Fruit fly (Drosophila melanogaster): Measurements from ENCODE around the gene MICU3.

Gene MICU3

DNA sequence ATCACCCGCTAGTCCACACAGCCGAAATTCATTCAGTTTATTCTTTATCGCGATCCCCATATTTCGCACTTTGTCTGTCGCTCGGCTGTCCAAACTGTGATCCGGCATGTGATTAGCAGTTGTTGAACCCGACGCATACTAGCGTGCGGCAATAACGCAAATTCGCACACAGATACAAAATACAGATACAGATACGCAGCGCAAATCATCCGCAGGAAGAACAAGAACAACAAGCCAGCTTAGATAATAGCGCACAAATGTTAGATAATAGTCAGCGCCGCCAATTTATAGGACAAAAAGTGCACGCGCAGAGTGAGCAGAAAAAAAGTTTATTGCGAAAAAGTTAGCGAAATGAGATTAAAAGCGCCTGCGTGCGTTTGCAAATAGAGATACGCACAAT, 12.1 kb upstream of the MICU3 start:
- TF ChIP-seq CG17806 (tag; optimal IDR thresholded peaks at IDR 0.05) (no peak), Ets98B (GFP tag; IDR thresholded peaks at IDR 0.05) (no peak), CG13204 (GFP tag; optimal IDR thresholded peaks at IDR 0.05) (no peak), CG10348 (GFP tag; IDR thresholded peaks at IDR 0.05) (no peak), Pif1A (GFP tag; optimal IDR thresholded peaks at IDR 0.05) (no peak), fd96Ca (GFP tag; IDR thresholded peaks at IDR 0.05) (no peak), CG4496 (GFP tag; IDR thresholded peaks at IDR 0.05) (no peak)

DNA sequence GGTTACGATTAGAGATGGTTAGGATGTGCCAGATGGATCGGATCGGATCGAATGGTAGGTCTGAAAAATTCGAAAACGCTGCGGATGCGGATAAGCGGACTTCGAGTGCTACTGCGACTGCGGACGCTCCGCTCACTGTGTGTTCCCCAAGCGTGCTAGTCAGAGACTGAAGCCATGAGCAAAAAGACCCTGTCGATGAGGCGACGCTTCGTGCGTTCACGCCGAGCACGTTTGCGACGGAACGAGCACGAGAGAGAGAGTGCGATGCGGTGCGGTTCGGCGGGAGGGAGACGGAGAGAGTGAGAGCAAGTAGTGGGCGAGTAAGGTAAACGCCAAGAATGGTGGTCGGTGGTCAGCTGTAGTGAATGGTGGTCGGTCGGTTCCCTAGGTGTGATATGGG, 10.4 kb upstream of the MICU3 start, which contains the start of gene bnl:
Gene bnl, minus strand, starts transcription at position 131 of the 400 bp plus-strand sequence.
- TF ChIP-seq CG13204 (GFP tag; optimal IDR thresholded peaks at IDR 0.05) (no peak), CG9948 (tag; optimal IDR thresholded peaks at IDR 0.05) (no peak), D1 (tag; optimal IDR thresholded peaks at IDR 0.05) (no peak), Pif1A (GFP tag; optimal IDR thresholded peaks at IDR 0.05) (peak; percentile 56), CG10348 (GFP tag; IDR thresholded peaks at IDR 0.05) (no peak), CG8301 (tag; optimal IDR thresholded peaks at IDR 0.05) (peak; percentile 28), rn (GFP tag; IDR thresholded peaks at IDR 0.05) (no peak), Snoo (tag; optimal IDR thresholded peaks at IDR 0.05) (peak; percentile 13), Pif1B (GFP tag; optimal IDR thresholded peaks at IDR 0.05) (peak; percentile 67), CG15710 (tag; optimal IDR thresholded peaks at IDR 0.05) (no peak), CG34367 (tag; optimal IDR thresholded peaks at IDR 0.05) (peak; percentile 18), gl (tag; optimal IDR thresholded peaks at IDR 0.05) (no peak), fd96Ca (GFP tag; IDR thresholded peaks at IDR 0.05) (no peak; the same call in 2 of the 3 replicates), CG14655 (GFP tag; optimal IDR thresholded peaks at IDR 0.05) (peak; percentile 36), CG4496 (GFP tag; IDR thresholded peaks at IDR 0.05) (peak; percentile 84), CG12605 (GFP tag; IDR thresholded peaks at IDR 0.05) (peak; percentile 80), CG17806 (tag; optimal IDR thresholded peaks at IDR 0.05) (no peak), EcR (GFP tag; optimal IDR thresholded peaks at IDR 0.05) (no peak), CG8159 (tag; optimal IDR thresholded peaks at IDR 0.05) (no peak), Ets98B (GFP tag; IDR thresholded peaks at IDR 0.05) (peak; percentile 75), CG32121 (GFP tag; IDR thresholded peaks at IDR 0.05) (peak; percentile 75)

DNA sequence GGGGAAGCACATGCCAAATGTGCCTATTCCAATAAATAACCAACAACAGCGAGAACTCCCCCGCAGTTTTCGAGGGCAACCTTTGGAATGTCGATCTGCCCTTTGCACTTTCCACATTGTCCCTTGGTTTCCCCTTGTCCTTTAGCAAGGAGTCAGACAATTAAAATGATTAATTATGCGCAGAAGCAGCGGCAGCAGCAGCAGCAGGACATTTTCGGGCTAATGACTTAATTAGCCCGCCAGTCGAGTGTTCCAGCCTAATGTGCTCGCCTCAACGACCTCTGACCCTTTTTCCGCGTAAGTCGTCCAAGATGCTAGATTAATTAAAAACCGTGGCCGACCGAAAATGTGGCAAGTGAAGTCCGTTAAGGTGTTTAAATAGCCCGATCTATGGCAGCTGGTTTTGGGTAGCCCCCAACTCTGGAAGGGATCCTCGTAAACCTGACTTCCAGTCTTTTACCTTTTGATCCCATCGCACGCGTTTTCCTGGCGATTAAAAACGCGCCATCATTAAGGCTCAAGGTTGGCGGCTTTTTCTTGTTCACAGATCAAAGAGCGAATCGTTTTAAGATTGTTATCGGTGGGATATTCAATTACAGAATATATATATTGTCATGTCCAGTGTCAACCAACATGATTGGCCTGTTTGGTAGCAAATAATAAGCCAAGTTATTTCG, 8.0 kb upstream of the MICU3 start:
- no peak for TF ChIP-seq fd96Ca (GFP tag; IDR thresholded peaks at IDR 0.05)
- no peak for TF ChIP-seq CG14655 (GFP tag; optimal IDR thresholded peaks at IDR 0.05)
- TF ChIP-seq CG32121 (GFP tag; IDR thresholded peaks at IDR 0.05), result no peak
- TF ChIP-seq CG12605 (GFP tag; IDR thresholded peaks at IDR 0.05), result no peak
- TF ChIP-seq gl (tag; optimal IDR thresholded peaks at IDR 0.05), result no peak
- TF ChIP-seq CG17806 (tag; optimal IDR thresholded peaks at IDR 0.05), result no peak
- no peak for TF ChIP-seq Ets98B (GFP tag; IDR thresholded peaks at IDR 0.05)

DNA sequence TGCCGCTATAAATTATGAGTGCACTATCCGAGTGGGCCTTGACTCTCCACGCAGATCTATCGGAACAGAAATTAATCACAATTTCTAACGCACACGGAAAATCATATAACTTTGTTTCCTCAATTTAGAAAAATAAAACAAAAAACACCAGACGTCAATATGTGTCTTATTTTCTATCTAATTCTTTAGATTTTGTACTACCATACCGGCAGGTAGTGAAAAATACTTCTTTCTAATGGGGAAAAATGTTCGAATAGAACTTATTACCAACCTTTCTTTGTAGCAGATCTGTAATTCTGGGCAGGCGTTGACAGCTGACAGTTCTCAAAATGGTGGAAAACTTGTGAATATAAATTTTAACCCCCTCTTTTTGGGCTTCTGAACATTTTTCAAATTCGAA, 6.6 kb upstream of the MICU3 start, which contains the start of gene CG31459:
Gene CG31459, plus strand, starts transcription at position 301 of the 400 bp plus-strand sequence.
- TF ChIP-seq D1 (tag; optimal IDR thresholded peaks at IDR 0.05) (no peak), CG9948 (tag; optimal IDR thresholded peaks at IDR 0.05) (no peak), CG13204 (GFP tag; optimal IDR thresholded peaks at IDR 0.05) (no peak), CG10348 (GFP tag; IDR thresholded peaks at IDR 0.05) (no peak), Snoo (tag; optimal IDR thresholded peaks at IDR 0.05) (no peak), Ets98B (GFP tag; IDR thresholded peaks at IDR 0.05) (no peak), CG34367 (tag; optimal IDR thresholded peaks at IDR 0.05) (no peak), CG4496 (GFP tag; IDR thresholded peaks at IDR 0.05) (no peak), Pif1B (GFP tag; optimal IDR thresholded peaks at IDR 0.05) (no peak), CG17806 (tag; optimal IDR thresholded peaks at IDR 0.05) (no peak), CG14655 (GFP tag; optimal IDR thresholded peaks at IDR 0.05) (no peak), EcR (GFP tag; optimal IDR thresholded peaks at IDR 0.05) (no peak), gl (tag; optimal IDR thresholded peaks at IDR 0.05) (no peak), fd96Ca (GFP tag; IDR thresholded peaks at IDR 0.05) (no peak), rn (GFP tag; IDR thresholded peaks at IDR 0.05) (no peak), CG32121 (GFP tag; IDR thresholded peaks at IDR 0.05) (no peak)

DNA sequence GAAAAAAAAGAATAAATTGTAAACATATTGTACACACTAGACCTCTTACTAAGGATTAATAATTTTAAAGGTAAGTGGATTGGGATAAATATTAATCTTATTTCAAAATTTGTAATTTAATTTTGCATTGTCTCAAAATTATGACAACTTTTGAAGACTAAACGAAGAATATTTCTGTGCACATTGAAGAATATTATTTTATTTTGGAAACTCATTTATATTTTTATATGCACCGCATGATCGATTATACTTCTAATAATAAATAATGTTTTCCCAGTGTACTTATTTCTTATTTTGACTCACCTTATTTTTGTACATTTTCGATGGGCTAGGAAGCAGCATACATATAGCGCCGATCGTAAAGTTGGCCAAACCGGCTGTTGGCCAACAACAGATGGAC, 3.2 kb upstream of the MICU3 start:
- TF ChIP-seq CG10348 (GFP tag; IDR thresholded peaks at IDR 0.05), result no peak

DNA sequence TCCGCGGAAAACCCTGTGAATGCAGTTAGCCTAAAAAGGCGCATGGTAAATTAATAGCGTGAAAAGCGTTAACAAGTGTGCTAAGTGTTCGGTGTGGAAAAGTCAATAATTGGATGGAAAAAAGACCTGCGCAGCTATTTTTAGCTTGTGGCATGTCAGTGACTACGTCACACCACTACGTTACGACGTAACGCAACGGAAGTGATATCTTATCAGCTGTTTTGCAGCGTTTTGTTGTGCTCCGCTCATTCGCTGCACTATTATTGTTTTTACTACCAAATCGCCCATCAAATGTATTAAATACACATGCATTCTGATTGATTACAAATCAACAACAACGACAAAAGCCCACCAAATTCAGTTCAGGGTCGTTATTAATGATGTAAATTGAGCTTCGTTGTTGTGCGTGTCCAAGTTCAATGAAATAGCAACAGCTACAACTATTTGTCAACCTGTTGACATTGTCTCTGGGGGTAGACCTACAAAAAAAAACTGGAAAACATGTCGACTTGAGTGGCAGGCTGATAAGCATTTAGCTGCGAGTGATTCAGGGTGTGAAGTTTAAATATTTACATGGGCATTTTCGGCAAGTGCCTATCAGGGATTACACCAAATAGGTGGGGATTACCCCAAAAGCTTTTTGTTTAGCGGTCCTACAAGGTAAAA, 613 bp downstream of the MICU3 start:
- peak; percentile 27; the same call in 1 of the 2 replicates for TF ChIP-seq CG12605 (GFP tag; IDR thresholded peaks at IDR 0.05)
- no peak for TF ChIP-seq CG13204 (GFP tag; optimal IDR thresholded peaks at IDR 0.05)

Measured in whole organism, pupa.